Fruit fly (Drosophila melanogaster): ENCODE results near the gene Mi-2.

Mi-2 gene

dm6 chr3L:19922833-19923745 is 13.1 kb upstream of the Mi-2 start, which contains the start of gene Pfdn6 (continued):
- TF ChIP-seq bbx (GFP tag; IDR thresholded peaks at IDR 0.05; ENCODE audit: partially characterized antibody) (peak; percentile 34; the same call in 1 of the 2 replicates), CG4854 (GFP tag; optimal IDR thresholded peaks at IDR 0.05) (peak; percentile 54), hbn (GFP tag; IDR thresholded peaks at IDR 0.05; ENCODE audit: partially characterized antibody) (no peak), CG14965 (GFP tag; optimal IDR thresholded peaks at IDR 0.05; ENCODE audit: borderline replicate concordance) (no peak), Dref (GFP tag; IDR thresholded peaks at IDR 0.05) (0 out of 2 replicates have a peak, but pooled peaks have one; percentile 25), CG1024 (GFP tag; IDR thresholded peaks at IDR 0.05) (peak; percentile 68; the same call in 1 of the 2 replicates), stwl (tag; optimal IDR thresholded peaks at IDR 0.05) (peak; percentile 86), otp (GFP tag; IDR thresholded peaks at IDR 0.05) (peak; percentile 55; the same call in 1 of the 3 replicates), NC2β (GFP tag; optimal IDR thresholded peaks at IDR 0.05) (peak; percentile 75), sc (optimal IDR thresholded peaks at IDR 0.05) (no peak), sc (GFP tag; optimal IDR thresholded peaks at IDR 0.05) (no peak), Usf (GFP tag; optimal IDR thresholded peaks at IDR 0.05) (peak; percentile 17), CG18619 (GFP tag; optimal IDR thresholded peaks at IDR 0.05) (peak; percentile 81), CG9215 (GFP tag; IDR thresholded peaks at IDR 0.05) (peak; percentile 56), Hand (GFP tag; optimal IDR thresholded peaks at IDR 0.05) (no peak), zfh2 (GFP tag; optimal IDR thresholded peaks at IDR 0.05) (peak; percentile 92), her (GFP tag; optimal IDR thresholded peaks at IDR 0.05) (peak; percentile 64), CG6765 (GFP tag; optimal IDR thresholded peaks at IDR 0.05) (no peak), CG1529 (GFP tag; optimal IDR thresholded peaks at IDR 0.05) (no peak), NC2α (GFP tag; optimal IDR thresholded peaks at IDR 0.05) (no peak), schlank (tag; optimal IDR thresholded peaks at IDR 0.05) (peak; percentile 45), psq (GFP tag; optimal IDR thresholded peaks at IDR 0.05) (peak; percentile 9), trh (GFP tag; optimal IDR thresholded peaks at IDR 0.05) (no peak), CG15011 (GFP tag; optimal IDR thresholded peaks at IDR 0.05) (no peak), dpn (GFP tag; optimal IDR thresholded peaks at IDR 0.05) (peak; percentile 54 to 85), tna (GFP tag; IDR thresholded peaks at IDR 0.05; ENCODE audit: partially characterized antibody) (peak; percentile 70), CG3838 (GFP tag; optimal IDR thresholded peaks at IDR 0.05) (peak; percentile 36), eve (GFP tag; optimal IDR thresholded peaks at IDR 0.05) (no peak), danr (GFP tag; IDR thresholded peaks at IDR 0.05) (no peak), fd102C (GFP tag; optimal IDR thresholded peaks at IDR 0.05) (no peak), cas (GFP tag; IDR thresholded peaks at IDR 0.05) (no peak; the same call in 1 of the 2 replicates), CG12744 (GFP tag; optimal IDR thresholded peaks at IDR 0.05) (peak; percentile 49), slou (GFP tag; optimal IDR thresholded peaks at IDR 0.05) (no peak), Opbp (GFP tag; IDR thresholded peaks at IDR 0.05; ENCODE audit: partially characterized antibody) (peak; percentile 71), CG4404 (GFP tag; IDR thresholded peaks at IDR 0.05) (peak; percentile 73), Fer3 (tag; optimal IDR thresholded peaks at IDR 0.05) (peak; percentile 70), dimm (GFP tag; IDR thresholded peaks at IDR 0.05) (no peak), Poxn (GFP tag; IDR thresholded peaks at IDR 0.05) (no peak), wek (GFP tag; optimal IDR thresholded peaks at IDR 0.05) (no peak), dysf (GFP tag; IDR thresholded peaks at IDR 0.05) (peak; percentile 91), sens (GFP tag) (peak; percentile 84), Pdp1 (GFP tag; optimal IDR thresholded peaks at IDR 0.05) (peak; percentile 51 to 62), Ptx1 (GFP tag; IDR thresholded peaks at IDR 0.05) (peak; percentile 82), nau (GFP tag; optimal IDR thresholded peaks at IDR 0.05) (no peak), toy (GFP tag; IDR thresholded peaks at IDR 0.05) (no peak), Bteb2 (GFP tag; optimal IDR thresholded peaks at IDR 0.05) (peak; percentile 86), CG1603 (tag; optimal IDR thresholded peaks at IDR 0.05) (peak; percentile 89), pan (optimal IDR thresholded peaks at IDR 0.05) (no peak), pan (GFP tag; optimal IDR thresholded peaks at IDR 0.05 in 1 of 2, IDR thresholded peaks at IDR 0.05 in 1 of 2) (peak in 1 of 2 experiments; percentile 83)

Data from whole organism, embryonic.